Worm (Caenorhabditis elegans) whole organism, young adult: Measurements from ENCODE around the gene Y41E3.22.

ENCODE experiments used
- B0019.2 ChIP-seq: fragments of 200-800 bp; sonication (Bioruptor generic); conservative IDR thresholded peaks from 2 replicates; pipeline ENCODE4 v1.3.6; 2022; ENCODE audit warnings: missing genetic modification reagents, missing genetic modification characterization, missing compliant biosample characterization
- F23B12.7 ChIP-seq: sonication (generic microtip); optimal IDR thresholded peaks from 2 replicates; lab custom pipeline; 2017; ENCODE audit warnings: missing genetic modification characterization, mild to moderate bottlenecking, missing compliant biosample characterization, antibody characterized with exemption, moderate library complexity; ENCODE audit not compliant: insufficient read depth
- F33H1.4 ChIP-seq: fragments of 200-800 bp; sonication (Bioruptor generic); IDR thresholded peaks from 2 replicates; pipeline ENCODE4 v1.3.6; 2022; ENCODE audit warnings: missing genetic modification reagents, missing genetic modification characterization, missing compliant biosample characterization
- F49E8.2 ChIP-seq: sonication (generic microtip); optimal IDR thresholded peaks from 3 replicates; lab custom pipeline; 2017; ENCODE audit warnings: missing genetic modification characterization, mild to moderate bottlenecking, missing compliant biosample characterization, antibody characterized with exemption, moderate library complexity; ENCODE audit not compliant: insufficient read depth
- T07F8.4 ChIP-seq: sonication (generic microtip); optimal IDR thresholded peaks from 2 replicates; lab custom pipeline; 2016; ENCODE audit warnings: mild to moderate bottlenecking, missing genetic modification characterization, moderate library complexity, missing compliant biosample characterization
- Y67H2A.10 ChIP-seq: fragments of 200-800 bp; sonication (Bioruptor generic); conservative IDR thresholded peaks from 2 replicates; pipeline ENCODE4 v1.3.6; 2022; ENCODE audit warnings: missing genetic modification reagents, missing genetic modification characterization, missing compliant biosample characterization
- Y95B8A.8 ChIP-seq: fragments of 200-800 bp; sonication (Bioruptor generic); IDR thresholded peaks from 2 replicates; pipeline ENCODE4 v1.3.6; 2022; ENCODE audit warnings: missing genetic modification reagents, missing genetic modification characterization, missing compliant biosample characterization
- athp-1 ChIP-seq: sonication (generic microtip); optimal IDR thresholded peaks from 2 replicates; lab custom pipeline; 2017; ENCODE audit warnings: mild to moderate bottlenecking, missing genetic modification characterization, missing compliant biosample characterization
- attf-3 ChIP-seq: fragments of 200-800 bp; sonication (Bioruptor generic); conservative IDR thresholded peaks from 2 replicates; pipeline ENCODE4 v1.3.6; 2022; ENCODE audit warnings: missing genetic modification reagents, missing genetic modification characterization, missing compliant biosample characterization
- attf-5 ChIP-seq: fragments of 200-800 bp; sonication (Bioruptor generic); optimal IDR thresholded peaks from 2 replicates; lab custom pipeline; 2018; ENCODE audit warnings: mild to moderate bottlenecking, missing genetic modification characterization, missing compliant biosample characterization
- bed-2 ChIP-seq: fragments of 200-800 bp; sonication (Bioruptor generic); IDR thresholded peaks from 2 replicates; pipeline ENCODE4 v1.3.6; 2022; ENCODE audit warnings: missing genetic modification reagents, missing genetic modification characterization, missing compliant biosample characterization
- ccch-3 ChIP-seq: fragments of 200-800 bp; sonication (Bioruptor generic); optimal IDR thresholded peaks from 2 replicates; lab custom pipeline; 2018; ENCODE audit warnings: mild to moderate bottlenecking, missing genetic modification characterization, missing compliant biosample characterization
- ceh-40 ChIP-seq: fragments of 200-800 bp; sonication (Bioruptor generic); IDR thresholded peaks from 2 replicates; pipeline ENCODE4 v1.3.6; 2022; ENCODE audit warnings: missing genetic modification characterization, missing compliant biosample characterization
- dpl-1 ChIP-seq: fragments of 150-350 bp; optimal IDR thresholded peaks from 2 replicates; lab custom pipeline; 2014; ENCODE audit warnings: missing biosample characterization, missing genetic modification reagents, missing genetic modification characterization
- efl-1 ChIP-seq: fragments of 150-350 bp; optimal IDR thresholded peaks from 2 replicates; lab custom pipeline; 2014; ENCODE audit warnings: missing biosample characterization, missing genetic modification reagents, missing genetic modification characterization
- ekl-4 ChIP-seq: fragments of 200-800 bp; sonication (Bioruptor generic); IDR thresholded peaks from 2 replicates; pipeline ENCODE4 v1.3.6; 2022; ENCODE audit warnings: missing genetic modification reagents, missing genetic modification characterization, missing compliant biosample characterization
- hmg-1.2 ChIP-seq: fragments of 200-800 bp; sonication (Bioruptor generic); IDR thresholded peaks from 2 replicates; pipeline ENCODE4 v1.3.6; 2022; ENCODE audit warnings: missing genetic modification reagents, missing genetic modification characterization, missing compliant biosample characterization
- hrde-1 ChIP-seq: sonication (generic microtip); optimal IDR thresholded peaks from 2 replicates; lab custom pipeline; 2016; ENCODE audit warnings: missing genetic modification characterization, mild to moderate bottlenecking, missing compliant biosample characterization, moderate library complexity, missing genotype, missing genetic modification reagents, borderline replicate concordance
- hsf-1 ChIP-seq: fragments of 200-800 bp; sonication (Bioruptor generic); IDR thresholded peaks from 2 replicates; pipeline ENCODE4 v1.3.6; 2022; ENCODE audit warnings: missing genetic modification reagents, missing genetic modification characterization, missing compliant biosample characterization
- lin-40 ChIP-seq: sonication (generic microtip); optimal IDR thresholded peaks from 2 replicates; lab custom pipeline; 2016; ENCODE audit warnings: missing genetic modification characterization, mild to moderate bottlenecking, missing compliant biosample characterization, missing genotype, missing genetic modification reagents
- lsl-1 ChIP-seq: fragments of 200-800 bp; sonication (Bioruptor generic); optimal IDR thresholded peaks from 2 replicates; lab custom pipeline; 2018; ENCODE audit warnings: mild to moderate bottlenecking, missing genetic modification characterization, moderate library complexity, missing compliant biosample characterization
- madf-3 ChIP-seq: fragments of 200-800 bp; sonication (Bioruptor generic); IDR thresholded peaks from 2 replicates; pipeline ENCODE4 v1.3.6; 2022; ENCODE audit warnings: missing genetic modification reagents, missing genetic modification characterization, missing compliant biosample characterization
- mxl-1 ChIP-seq: sonication (generic microtip); optimal IDR thresholded peaks from 2 replicates; lab custom pipeline; 2016; ENCODE audit warnings: missing genetic modification characterization, missing compliant biosample characterization
- nfya-2 ChIP-seq: fragments of 200-800 bp; sonication (Bioruptor generic); IDR thresholded peaks from 2 replicates; pipeline ENCODE4 v1.3.6; 2022; ENCODE audit warnings: missing genetic modification reagents, missing genetic modification characterization, missing compliant biosample characterization
- nfyb-1 ChIP-seq: fragments of 200-800 bp; sonication (Bioruptor generic); IDR thresholded peaks from 2 replicates; pipeline ENCODE4 v1.3.6; 2022; ENCODE audit warnings: missing genetic modification reagents, missing genetic modification characterization, missing compliant biosample characterization
- nhr-179 ChIP-seq: sonication (generic microtip); optimal IDR thresholded peaks from 2 replicates; lab custom pipeline; 2016; ENCODE audit warnings: mild to moderate bottlenecking, missing genetic modification characterization, missing compliant biosample characterization
- pha-4 ChIP-seq: fragments of 150-350 bp; sonication (generic microtip); optimal IDR thresholded peaks from 2 replicates; lab custom pipeline; 2014; ENCODE audit warnings: missing biosample characterization, missing genetic modification reagents, missing genetic modification characterization
- rcor-1 ChIP-seq: fragments of 200-800 bp; sonication (Bioruptor generic); IDR thresholded peaks from 2 replicates; pipeline ENCODE4 v1.3.6; 2022; ENCODE audit warnings: missing genetic modification reagents, missing genetic modification characterization, missing compliant biosample characterization
- rec-8 ChIP-seq, 2 experiments: sonication (generic microtip); optimal IDR thresholded peaks; 2 replicates each; lab custom pipeline; 2016; ENCODE audit warnings: mild to moderate bottlenecking in 2 of 2, missing genetic modification characterization in 2 of 2, missing genetic modification reagents in 2 of 2, missing genotype in 2 of 2, missing biosample characterization in 1 of 2, missing compliant biosample characterization in 1 of 2, moderate library complexity in 1 of 2
- repo-1 ChIP-seq: sonication (generic microtip); optimal IDR thresholded peaks from 2 replicates; lab custom pipeline; 2017; ENCODE audit warnings: mild to moderate bottlenecking, missing genetic modification characterization, missing compliant biosample characterization
- rpc-1 ChIP-seq, 2 experiments: fragments of 150-350 bp in 1 of 2; sonication (generic microtip) in 1 of 2; optimal IDR thresholded peaks; 2 replicates each; lab custom pipeline; 2014 to 2018; ENCODE audit warnings: missing biosample characterization in 1 of 2, missing genetic modification characterization in 1 of 2, missing genetic modification reagents in 1 of 2, missing genotype in 1 of 2
- snpc-1.1 ChIP-seq: sonication (generic microtip); optimal IDR thresholded peaks from 2 replicates; lab custom pipeline; 2017; ENCODE audit warnings: missing genetic modification characterization, mild to moderate bottlenecking, missing compliant biosample characterization, antibody characterized with exemption, moderate library complexity, missing genotype, missing genetic modification reagents; ENCODE audit not compliant: insufficient read depth
- snpc-1.3 ChIP-seq: sonication (generic microtip); optimal IDR thresholded peaks from 2 replicates; lab custom pipeline; 2017; ENCODE audit warnings: missing genetic modification characterization, mild to moderate bottlenecking, missing compliant biosample characterization, antibody characterized with exemption, moderate library complexity, missing genotype, missing genetic modification reagents; ENCODE audit not compliant: insufficient read depth
- snpc-4 ChIP-seq, 5 experiments: fragments of 150-350 bp in 1 of 5; sonication (generic microtip) in 4 of 5; optimal IDR thresholded peaks; 2 replicates each; lab custom pipeline; 2014 to 2018; ENCODE audit warnings: missing genetic modification characterization in 5 of 5, missing biosample characterization in 3 of 5, antibody characterized with exemption in 2 of 5, mild to moderate bottlenecking in 2 of 5, missing compliant biosample characterization in 2 of 5, missing genotype in 2 of 5, moderate library complexity in 2 of 5, missing genetic modification reagents in 1 of 5
- tbp1 ChIP-seq: fragments of 200-800 bp; sonication (Bioruptor generic); optimal IDR thresholded peaks from 2 replicates; lab custom pipeline; 2018; ENCODE audit warnings: mild to moderate bottlenecking, missing genetic modification characterization, missing compliant biosample characterization
- unc-130 ChIP-seq: sonication (generic microtip); optimal IDR thresholded peaks from 2 replicates; lab custom pipeline; 2016; ENCODE audit warnings: missing genetic modification reagents, missing genetic modification characterization, missing compliant biosample characterization
- xnd-1 ChIP-seq: sonication (generic microtip); optimal IDR thresholded peaks from 2 replicates; lab custom pipeline; 2016; ENCODE audit warnings: missing genotype, missing genetic modification reagents, missing genetic modification characterization, missing compliant biosample characterization
- ztf-25 ChIP-seq: fragments of 200-800 bp; sonication (Bioruptor generic); IDR thresholded peaks from 2 replicates; pipeline ENCODE4 v1.3.6; 2022; ENCODE audit warnings: missing genetic modification reagents, missing genetic modification characterization, missing compliant biosample characterization
- ztf-28 ChIP-seq: fragments of 200-800 bp; sonication (Bioruptor generic); IDR thresholded peaks from 2 replicates; pipeline ENCODE4 v1.3.6; 2022; ENCODE audit warnings: missing genetic modification reagents, missing genetic modification characterization, missing compliant biosample characterization
- ztf-3 ChIP-seq: fragments of 200-800 bp; sonication (Bioruptor generic); optimal IDR thresholded peaks from 2 replicates; lab custom pipeline; 2018; ENCODE audit warnings: mild to moderate bottlenecking, missing genetic modification characterization, missing compliant biosample characterization
- ztf-6 ChIP-seq: fragments of 200-800 bp; sonication (Bioruptor generic); IDR thresholded peaks from 2 replicates; pipeline ENCODE4 v1.3.6; 2022; ENCODE audit warnings: missing genetic modification reagents, missing genetic modification characterization, missing compliant biosample characterization

Gene Y41E3.22

DNA sequence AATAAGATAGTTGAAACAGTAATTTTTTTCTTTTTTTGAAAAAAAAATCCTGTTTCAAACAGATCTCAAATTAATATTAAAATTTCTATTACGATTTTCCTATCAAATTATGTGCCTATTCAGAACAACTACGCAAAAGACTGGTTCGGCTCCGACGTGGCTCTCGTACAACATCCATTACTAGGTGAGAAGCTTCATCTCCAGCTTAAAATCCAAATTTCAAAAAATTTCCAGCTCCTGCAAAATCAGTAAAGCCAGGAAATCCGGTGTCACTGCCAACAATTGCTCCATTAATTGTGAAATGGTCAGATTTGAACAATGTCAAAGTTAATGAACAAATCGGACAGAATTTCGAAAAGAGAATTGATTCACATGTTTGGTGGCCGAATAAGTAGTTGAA, 3.3 kb downstream of the Y41E3.22 start (continued):
- TF ChIP-seq bed-2 (no peak), ztf-28 (GFP tag; lab: Robert Waterston, UW) (no peak), nfya-2 (no peak), dpl-1 (GFP tag; lab: Kevin White, UChicago) (no peak), snpc-4 (GFP tag; optimal IDR thresholded peaks at IDR 0.05; lab: Kevin White, UChicago) (peak; percentile 68), snpc-4 (tag; optimal IDR thresholded peaks at IDR 0.05; lab: Kevin White, UChicago) (peak in 1 of 4 experiments; percentile 93), lin-40 (no peak), ceh-40 (no peak), madf-3 (no peak), xnd-1 (tag; lab: Kevin White, UChicago) (no peak), T07F8.4 (tag; lab: Kevin White, UChicago) (no peak), nfyb-1 (no peak), rpc-1 (optimal IDR thresholded peaks at IDR 0.05; lab: Kevin White, UChicago) (no peak), rpc-1 (tag; optimal IDR thresholded peaks at IDR 0.05; lab: Kevin White, UChicago) (no peak), lsl-1 (no peak), ccch-3 (GFP tag; lab: Kevin White, UChicago) (no peak)

DNA sequence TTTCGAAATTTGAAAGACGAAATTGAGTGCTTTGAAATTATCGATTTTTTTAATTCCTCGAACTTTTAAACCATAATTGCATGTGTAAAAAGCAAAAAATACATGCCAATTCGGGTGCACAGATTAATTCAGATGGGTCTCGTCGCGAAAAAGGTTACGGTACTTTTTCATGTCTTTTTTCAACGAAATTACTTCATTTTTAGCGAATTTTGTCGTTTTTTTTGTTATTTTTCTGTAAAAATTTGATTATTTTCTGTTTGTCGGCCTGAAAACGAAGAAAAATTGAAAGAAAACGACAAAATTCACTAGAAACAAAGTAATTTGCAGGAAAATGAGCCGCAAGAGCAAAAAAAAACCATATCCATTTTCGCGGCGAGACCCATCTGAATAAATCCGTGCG, 4.3 kb downstream of the Y41E3.22 start:
- peak; percentile 57 for TF ChIP-seq snpc-4 (GFP tag; optimal IDR thresholded peaks at IDR 0.05; lab: Kevin White, UChicago)
- peak in 1 of 4 experiments; percentile 78 for TF ChIP-seq snpc-4 (tag; optimal IDR thresholded peaks at IDR 0.05; lab: Kevin White, UChicago)
- TF ChIP-seq efl-1 (GFP tag; lab: Kevin White, UChicago): peak; percentile 3
- no peak for TF ChIP-seq ztf-6 (GFP tag; lab: Robert Waterston, UW)
- peak; percentile 42 for TF ChIP-seq F33H1.4 (GFP tag; lab: Robert Waterston, UW)
- TF ChIP-seq mxl-1 (tag; lab: Kevin White, UChicago): no peak
- no peak for TF ChIP-seq madf-3
- TF ChIP-seq attf-5 (GFP tag; lab: Kevin White, UChicago): no peak

DNA sequence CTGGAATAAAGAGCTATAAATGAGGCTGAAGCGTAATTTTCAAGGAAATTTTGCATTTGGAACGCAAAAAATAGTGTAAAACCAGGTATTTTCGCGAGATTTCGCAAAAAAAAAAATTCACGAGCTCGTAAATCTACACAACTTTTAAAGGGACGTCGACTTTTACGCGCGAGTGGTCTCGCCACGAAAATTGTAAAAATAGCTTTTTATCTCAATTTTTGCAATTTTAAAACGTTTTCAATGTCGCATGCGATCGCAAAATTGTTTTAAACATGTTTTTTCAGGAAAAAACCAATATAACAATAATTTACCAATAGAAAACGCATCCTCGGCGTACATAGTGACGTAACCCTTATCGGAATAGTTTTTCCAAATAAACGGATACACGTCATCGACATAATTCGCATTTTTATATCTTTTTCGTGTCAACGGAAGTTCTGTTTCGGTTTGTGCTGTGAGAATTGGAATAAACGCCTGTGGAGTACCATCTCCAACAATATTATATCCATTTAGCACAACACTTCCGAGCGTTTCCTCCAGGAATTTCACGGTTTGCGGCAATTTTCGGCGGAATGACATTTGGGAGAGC, 6.3 kb downstream of the Y41E3.22 start:
- TF ChIP-seq hmg-1.2 (peak; percentile 26; the same call in 1 of the 2 replicates), efl-1 (GFP tag; lab: Kevin White, UChicago) (peak; percentile 36), xnd-1 (tag; lab: Kevin White, UChicago) (peak; percentile 5), snpc-4 (GFP tag; optimal IDR thresholded peaks at IDR 0.05; lab: Kevin White, UChicago) (peak; percentile 83), snpc-4 (tag; optimal IDR thresholded peaks at IDR 0.05; lab: Kevin White, UChicago) (peak; percentile 56 to 95 (median 86)), pha-4 (no peak), Y95B8A.8 (GFP tag; lab: Robert Waterston, UW) (0 out of 2 replicates have a peak, but pooled peaks have one; percentile 39), F49E8.2 (tag; lab: Kevin White, UChicago) (peak; percentile 60), Y67H2A.10 (GFP tag; lab: Robert Waterston, UW) (no peak), T07F8.4 (tag; lab: Kevin White, UChicago) (no peak), F23B12.7 (tag; lab: Kevin White, UChicago) (peak; percentile 49), attf-3 (no peak), ztf-6 (GFP tag; lab: Robert Waterston, UW) (no peak), hsf-1 (peak; percentile 69), rcor-1 (GFP tag; lab: Robert Waterston, UW) (no peak), nhr-179 (tag; lab: Kevin White, UChicago) (no peak), rec-8 (tag; optimal IDR thresholded peaks at IDR 0.05; lab: Kevin White, UChicago) (no peak), athp-1 (tag; lab: Kevin White, UChicago) (no peak), tbp1 (peak; percentile 65), unc-130 (GFP tag; lab: Kevin White, UChicago) (peak; percentile 22), F33H1.4 (GFP tag; lab: Robert Waterston, UW) (peak; percentile 87), repo-1 (tag; lab: Kevin White, UChicago) (no peak), snpc-1.1 (tag; lab: Kevin White, UChicago) (peak; percentile 49), snpc-1.3 (tag; lab: Kevin White, UChicago) (peak; percentile 63), B0019.2 (GFP tag; lab: Robert Waterston, UW) (peak; percentile 41; the same call in 1 of the 2 replicates), hrde-1 (peak; percentile 42), ztf-3 (GFP tag; lab: Kevin White, UChicago) (no peak), ztf-25 (no peak), ekl-4 (GFP tag; lab: Robert Waterston, UW) (no peak)
